Fruit fly (Drosophila melanogaster): Measurements from ENCODE around the gene phu.
A peak's percentile ranks its signal among the peaks of the same experiment; 100 is the strongest.

phu gene

DNA sequence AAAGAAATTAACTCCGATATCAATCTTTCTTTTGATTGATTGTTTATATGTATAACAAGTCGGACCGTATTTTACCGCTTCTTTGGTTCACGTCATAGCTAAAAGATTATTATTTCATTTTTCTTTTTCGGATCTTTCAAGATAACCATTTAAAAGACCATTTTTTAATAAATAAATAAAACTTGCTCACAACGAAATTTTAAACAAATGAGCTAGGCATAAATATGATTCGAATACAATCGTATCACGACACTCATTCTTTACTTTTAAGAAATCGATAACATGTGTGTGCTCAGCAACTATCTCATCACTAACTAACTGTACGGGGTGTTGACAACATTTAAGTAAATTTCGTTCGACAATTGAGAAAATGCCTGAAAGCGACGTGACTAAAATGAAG, 9.8 kb downstream of the phu start, which contains the start of gene CG8149 (continued):
- TF ChIP-seq CG34422 (GFP tag; IDR thresholded peaks at IDR 0.05) = no peak
- TF ChIP-seq CG7372 (GFP tag; IDR thresholded peaks at IDR 0.05) = no peak
- TF ChIP-seq CG3995 (GFP tag; optimal IDR thresholded peaks at IDR 0.05) = peak; percentile 57
- TF ChIP-seq YL-1 (GFP tag; optimal IDR thresholded peaks at IDR 0.05) = peak; percentile 71
- peak; percentile 34 for TF ChIP-seq CG34376 (GFP tag; optimal IDR thresholded peaks at IDR 0.05)
- peak; percentile 34 for TF ChIP-seq grau (tag; optimal IDR thresholded peaks at IDR 0.05)
- TF ChIP-seq CG1603 (tag; optimal IDR thresholded peaks at IDR 0.05) = peak; percentile 35
- TF ChIP-seq zen2 (GFP tag; IDR thresholded peaks at IDR 0.05; ENCODE audit: partially characterized antibody) = peak; percentile 95
- peak; percentile 51 for TF ChIP-seq Lhr (GFP tag; optimal IDR thresholded peaks at IDR 0.05)
- TF ChIP-seq Fer1 (GFP tag; optimal IDR thresholded peaks at IDR 0.05) = peak; percentile 25
- TF ChIP-seq Ets97D (GFP tag; optimal IDR thresholded peaks at IDR 0.05) = peak; percentile 66
- peak; percentile 33 for TF ChIP-seq bab2 (GFP tag; optimal IDR thresholded peaks at IDR 0.05)
- TF ChIP-seq sima (GFP tag; optimal IDR thresholded peaks at IDR 0.05) = no peak
- TF ChIP-seq Hr78 (GFP tag; optimal IDR thresholded peaks at IDR 0.05) = no peak
- TF ChIP-seq CG14710 (tag; optimal IDR thresholded peaks at IDR 0.05) = peak; percentile 86
- no peak for TF ChIP-seq CG11398 (GFP tag; optimal IDR thresholded peaks at IDR 0.05)
- no peak for TF ChIP-seq tin (GFP tag; optimal IDR thresholded peaks at IDR 0.05)
- no peak for TF ChIP-seq CG17359 (tag; optimal IDR thresholded peaks at IDR 0.05)
- peak; percentile 90 for TF ChIP-seq grn (GFP tag; optimal IDR thresholded peaks at IDR 0.05)
- no peak for TF ChIP-seq CG13296 (GFP tag; optimal IDR thresholded peaks at IDR 0.05)
- 0 out of 4 replicates have a peak, but pooled peaks have one; percentile 36 for TF ChIP-seq chinmo (GFP tag; IDR thresholded peaks at IDR 0.05; ENCODE audit: partially characterized antibody)
- TF ChIP-seq CHES-1-like (GFP tag; optimal IDR thresholded peaks at IDR 0.05) = peak; percentile 1
- TF ChIP-seq sim (GFP tag; IDR thresholded peaks at IDR 0.05) = no peak
- TF ChIP-seq NFAT (GFP tag; IDR thresholded peaks at IDR 0.05) = no peak
- TF ChIP-seq CG2678 (tag; optimal IDR thresholded peaks at IDR 0.05) = no peak
- TF ChIP-seq CG3838 (GFP tag; optimal IDR thresholded peaks at IDR 0.05) = no peak
- TF ChIP-seq HHEX (GFP tag; optimal IDR thresholded peaks at IDR 0.05) = no peak
- TF ChIP-seq az2 (GFP tag; optimal IDR thresholded peaks at IDR 0.05) = no peak
- TF ChIP-seq row (GFP tag; IDR thresholded peaks at IDR 0.05) = peak; percentile 60
- TF ChIP-seq CG6854 (GFP tag; optimal IDR thresholded peaks at IDR 0.05) = no peak
- TF ChIP-seq lbe (GFP tag; optimal IDR thresholded peaks at IDR 0.05) = peak; percentile 70
- peak; percentile 64 for TF ChIP-seq Dp (GFP tag; optimal IDR thresholded peaks at IDR 0.05)
- TF ChIP-seq Xbp1 (GFP tag; optimal IDR thresholded peaks at IDR 0.05) = no peak
- TF ChIP-seq CG2120 (GFP tag; optimal IDR thresholded peaks at IDR 0.05) = peak; percentile 55
- TF ChIP-seq nmo (GFP tag; optimal IDR thresholded peaks at IDR 0.05) = peak; percentile 68
- no peak for TF ChIP-seq Chrac-16 (GFP tag; optimal IDR thresholded peaks at IDR 0.05)
- peak; percentile 45; the same call in 1 of the 2 replicates for TF ChIP-seq CG31441 (GFP tag; IDR thresholded peaks at IDR 0.05)
- TF ChIP-seq gem (tag; optimal IDR thresholded peaks at IDR 0.05) = no peak
- TF ChIP-seq vnd (GFP tag; IDR thresholded peaks at IDR 0.05; ENCODE audit: partially characterized antibody) = peak; percentile 93
- peak; percentile 72 for TF ChIP-seq CG30020 (tag; optimal IDR thresholded peaks at IDR 0.05)
- TF ChIP-seq BEAF-32 (GFP tag; optimal IDR thresholded peaks at IDR 0.05) = peak; percentile 88
- TF ChIP-seq seq (GFP tag; IDR thresholded peaks at IDR 0.05) = no peak
- no peak for TF ChIP-seq CG6765 (GFP tag; optimal IDR thresholded peaks at IDR 0.05)
- TF ChIP-seq stwl (tag; optimal IDR thresholded peaks at IDR 0.05) = peak; percentile 80
- peak; percentile 42 for TF ChIP-seq sd (tag; optimal IDR thresholded peaks at IDR 0.05)
- peak; percentile 13 for TF ChIP-seq CG30403 (GFP tag; optimal IDR thresholded peaks at IDR 0.05)
- TF ChIP-seq zen (tag; optimal IDR thresholded peaks at IDR 0.05) = peak; percentile 68
- TF ChIP-seq CG10267 (tag; optimal IDR thresholded peaks at IDR 0.05) = peak; percentile 72
- TF ChIP-seq CG17829 (tag; optimal IDR thresholded peaks at IDR 0.05) = peak; percentile 22
- TF ChIP-seq CG9817 (tag; optimal IDR thresholded peaks at IDR 0.05) = no peak
